Worm (Caenorhabditis elegans) whole organism, L1 larva: Measurements from ENCODE around the gene sax-1.

ENCODE experiments used
- C04F5.9 ChIP-seq: sonication (generic microtip); optimal IDR thresholded peaks from 2 replicates; lab custom pipeline; 2016; ENCODE audit warnings: missing genetic modification characterization, missing compliant biosample characterization
- C16A3.4 ChIP-seq: fragments of 150-350 bp; optimal IDR thresholded peaks from 2 replicates; lab custom pipeline; 2014; ENCODE audit warnings: missing biosample characterization, missing genetic modification characterization
- C34B4.2 ChIP-seq: sonication (generic microtip); optimal IDR thresholded peaks from 2 replicates; lab custom pipeline; 2017; ENCODE audit warnings: mild to moderate bottlenecking, missing genetic modification characterization, missing compliant biosample characterization
- aha-1 ChIP-seq: fragments of 150-350 bp; optimal IDR thresholded peaks from 2 replicates; lab custom pipeline; 2014; ENCODE audit warnings: missing biosample characterization, missing genetic modification characterization
- aly-2 ChIP-seq: fragments of 150-350 bp; optimal IDR thresholded peaks from 2 replicates; lab custom pipeline; 2014; ENCODE audit warnings: missing biosample characterization, missing genetic modification characterization
- ama-1 ChIP-seq: fragments of 150-350 bp; optimal IDR thresholded peaks from 2 replicates; lab custom pipeline; 2014
- blmp-1 ChIP-seq: fragments of 150-350 bp; optimal IDR thresholded peaks from 2 replicates; lab custom pipeline; 2014; ENCODE audit warnings: missing biosample characterization, missing genetic modification characterization
- ceh-82 ChIP-seq, 3 experiments: fragments of 150-350 bp in 1 of 3; sonication (generic microtip) in 2 of 3; optimal IDR thresholded peaks; 2 replicates each; lab custom pipeline; 2014 to 2017; ENCODE audit warnings: missing biosample characterization in 3 of 3, missing genetic modification characterization in 3 of 3
- dsc-1 ChIP-seq: sonication (generic microtip); optimal IDR thresholded peaks from 2 replicates; lab custom pipeline; 2016; ENCODE audit warnings: mild to moderate bottlenecking, missing genetic modification characterization, missing compliant biosample characterization
- efl-1 ChIP-seq, 4 experiments: fragments of 150-350 bp; optimal IDR thresholded peaks in 3 of 4; peaks in 1 of 4; 1 replicate in 1 of 4; 2 replicates in 3 of 4; lab custom pipeline; 2014; ENCODE audit warnings: missing biosample characterization in 2 of 4, missing genetic modification characterization in 2 of 4, missing genetic modification reagents in 2 of 4
- efl-3 ChIP-seq: fragments of 200-800 bp; sonication (Bioruptor generic); optimal IDR thresholded peaks from 2 replicates; lab custom pipeline; 2018; ENCODE audit warnings: mild to moderate bottlenecking, missing genetic modification characterization, missing compliant biosample characterization
- egl-13 ChIP-seq: sonication (generic microtip); optimal IDR thresholded peaks from 2 replicates; lab custom pipeline; 2016; ENCODE audit warnings: missing genotype, missing genetic modification reagents, missing genetic modification characterization, missing compliant biosample characterization
- elt-2 ChIP-seq: sonication (generic microtip); optimal IDR thresholded peaks from 2 replicates; lab custom pipeline; 2016; ENCODE audit warnings: missing genetic modification characterization, mild to moderate bottlenecking, inconsistent platforms, missing compliant biosample characterization, missing genetic modification reagents
- elt-3 ChIP-seq, 6 experiments: fragments of 150-350 bp in 1 of 6; sonication (generic microtip); optimal IDR thresholded peaks; 2 replicates each; lab custom pipeline; 2017 to 2018; ENCODE audit warnings: missing biosample characterization in 6 of 6, missing genetic modification characterization in 6 of 6, inconsistent platforms in 1 of 6
- fkh-4 ChIP-seq: sonication (generic microtip); optimal IDR thresholded peaks from 2 replicates; lab custom pipeline; 2016; ENCODE audit warnings: missing compliant biosample characterization, missing genetic modification characterization, borderline replicate concordance
- fkh-8 ChIP-seq: sonication (generic microtip); optimal IDR thresholded peaks from 2 replicates; lab custom pipeline; 2016; ENCODE audit warnings: mild to moderate bottlenecking, missing genetic modification characterization, missing compliant biosample characterization
- fos-1 ChIP-seq: fragments of 150-350 bp; optimal IDR thresholded peaks from 2 replicates; lab custom pipeline; 2014; ENCODE audit warnings: missing biosample characterization, missing genetic modification characterization
- hpl-2 ChIP-seq: fragments of 150-350 bp; optimal IDR thresholded peaks from 2 replicates; lab custom pipeline; 2014; ENCODE audit warnings: missing biosample characterization, missing genetic modification reagents, missing genetic modification characterization
- lin-13 ChIP-seq: fragments of 150-350 bp; optimal IDR thresholded peaks from 2 replicates; lab custom pipeline; 2014; ENCODE audit warnings: missing biosample characterization, missing genetic modification reagents, missing genetic modification characterization
- lin-14 ChIP-seq: fragments of 200-800 bp; sonication (Bioruptor generic); optimal IDR thresholded peaks from 2 replicates; lab custom pipeline; 2018; ENCODE audit warnings: mild to moderate bottlenecking, missing genetic modification characterization, moderate library complexity, missing compliant biosample characterization
- lin-35 ChIP-seq, 2 experiments: fragments of 150-350 bp; optimal IDR thresholded peaks; 2 replicates each; lab custom pipeline; 2014; ENCODE audit warnings: missing biosample characterization in 2 of 2, missing genetic modification characterization in 2 of 2, missing genetic modification reagents in 2 of 2
- lin-39 ChIP-seq: fragments of 150-350 bp; optimal IDR thresholded peaks from 2 replicates; lab custom pipeline; 2014; ENCODE audit warnings: missing biosample characterization, missing genetic modification reagents, missing genetic modification characterization
- lir-3 ChIP-seq: sonication (generic microtip); optimal IDR thresholded peaks from 2 replicates; lab custom pipeline; 2016; ENCODE audit warnings: mild to moderate bottlenecking, missing genetic modification characterization, moderate library complexity, missing compliant biosample characterization; ENCODE audit not compliant: poor library complexity
- lsy-2 ChIP-seq, 2 experiments: fragments of 150-350 bp; optimal IDR thresholded peaks; 2 replicates each; lab custom pipeline; 2014; ENCODE audit warnings: missing biosample characterization in 2 of 2, missing genetic modification characterization in 2 of 2
- mep-1 ChIP-seq: fragments of 150-350 bp; optimal IDR thresholded peaks from 2 replicates; lab custom pipeline; 2014; ENCODE audit warnings: missing biosample characterization, missing genetic modification characterization
- nhr-11 ChIP-seq: fragments of 150-350 bp; optimal IDR thresholded peaks from 2 replicates; lab custom pipeline; 2014; ENCODE audit warnings: missing biosample characterization, missing genetic modification characterization
- nhr-12 ChIP-seq: sonication (generic microtip); optimal IDR thresholded peaks from 2 replicates; lab custom pipeline; 2017; ENCODE audit warnings: missing biosample characterization, missing genetic modification characterization
- nhr-20 ChIP-seq: sonication (generic microtip); optimal IDR thresholded peaks from 2 replicates; lab custom pipeline; 2016; ENCODE audit warnings: mild to moderate bottlenecking, missing genetic modification characterization, missing compliant biosample characterization
- nhr-237 ChIP-seq: fragments of 150-350 bp; optimal IDR thresholded peaks from 2 replicates; lab custom pipeline; 2014; ENCODE audit warnings: missing biosample characterization, missing genetic modification characterization
- nhr-47 ChIP-seq: sonication (generic microtip); optimal IDR thresholded peaks from 2 replicates; lab custom pipeline; 2016; ENCODE audit warnings: mild to moderate bottlenecking, missing genetic modification characterization, moderate library complexity, missing compliant biosample characterization
- nhr-71 ChIP-seq: sonication (generic microtip); optimal IDR thresholded peaks from 2 replicates; lab custom pipeline; 2016; ENCODE audit warnings: mild to moderate bottlenecking, missing genetic modification characterization, moderate library complexity, missing compliant biosample characterization
- nhr-76 ChIP-seq: sonication (generic microtip); optimal IDR thresholded peaks from 2 replicates; lab custom pipeline; 2017; ENCODE audit warnings: missing biosample characterization, missing genetic modification characterization
- nhr-85 ChIP-seq: sonication (generic microtip); peaks from one replicate; lab custom pipeline; 2016; ENCODE audit warnings: missing genetic modification characterization, inconsistent platforms, missing compliant biosample characterization
- pax-3 ChIP-seq: fragments of 200-800 bp; sonication (Bioruptor generic); optimal IDR thresholded peaks from 2 replicates; lab custom pipeline; 2018; ENCODE audit warnings: mild to moderate bottlenecking, missing genetic modification characterization, moderate library complexity, missing compliant biosample characterization
- pqm-1 ChIP-seq: sonication (generic microtip); optimal IDR thresholded peaks from 3 replicates; lab custom pipeline; 2017; ENCODE audit warnings: missing biosample characterization, missing genetic modification characterization
- rnt-1 ChIP-seq: sonication (generic microtip); optimal IDR thresholded peaks from 2 replicates; lab custom pipeline; 2016; ENCODE audit warnings: mild to moderate bottlenecking, missing genetic modification characterization, moderate library complexity, missing compliant biosample characterization
- sup-37 ChIP-seq: fragments of 200-800 bp; sonication (Bioruptor generic); optimal IDR thresholded peaks from 2 replicates; lab custom pipeline; 2018; ENCODE audit warnings: mild to moderate bottlenecking, missing genetic modification characterization, missing compliant biosample characterization
- swsn-7 ChIP-seq: sonication (generic microtip); optimal IDR thresholded peaks from 2 replicates; lab custom pipeline; 2016; ENCODE audit warnings: missing genetic modification characterization, missing compliant biosample characterization
- tbx-2 ChIP-seq: sonication (generic microtip); optimal IDR thresholded peaks from 2 replicates; lab custom pipeline; 2016; ENCODE audit warnings: missing genetic modification characterization, missing compliant biosample characterization
- unc-86 ChIP-seq: sonication (generic microtip); optimal IDR thresholded peaks from 2 replicates; lab custom pipeline; 2016; ENCODE audit warnings: missing genetic modification characterization, missing compliant biosample characterization
- vab-15 ChIP-seq: sonication (generic microtip); optimal IDR thresholded peaks from 2 replicates; lab custom pipeline; 2017; ENCODE audit warnings: missing genotype, mild to moderate bottlenecking, missing genetic modification characterization, missing compliant biosample characterization
- xbp-1 ChIP-seq: sonication (generic microtip); optimal IDR thresholded peaks from 2 replicates; lab custom pipeline; 2016; ENCODE audit warnings: missing genetic modification characterization, missing compliant biosample characterization
- zag-1 ChIP-seq: fragments of 150-350 bp; optimal IDR thresholded peaks from 2 replicates; lab custom pipeline; 2014; ENCODE audit warnings: missing biosample characterization, missing genetic modification characterization
- zip-4 ChIP-seq: fragments of 200-800 bp; sonication (Bioruptor generic); optimal IDR thresholded peaks from 2 replicates; lab custom pipeline; 2018; ENCODE audit warnings: mild to moderate bottlenecking, missing genetic modification characterization, moderate library complexity, missing compliant biosample characterization

The sax-1 gene

DNA sequence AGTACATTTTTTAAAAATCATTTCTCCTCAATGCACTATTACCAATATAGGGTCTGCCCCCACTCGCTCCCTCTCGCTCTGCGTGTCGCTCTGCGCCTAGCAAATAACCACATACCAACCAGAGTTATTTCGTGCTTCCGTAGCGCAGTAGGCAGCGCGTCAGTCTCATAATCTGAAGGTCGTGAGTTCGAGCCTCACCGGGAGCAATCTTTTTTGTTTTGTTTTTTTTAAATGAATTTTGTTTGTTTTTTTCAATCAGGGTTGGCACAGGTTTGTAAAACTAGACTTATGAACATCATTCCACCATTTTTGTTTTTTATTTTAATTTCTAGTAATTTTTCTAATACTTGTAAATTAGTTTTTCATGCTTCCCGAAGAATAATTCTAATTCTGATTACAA is 47.7 kb upstream of the sax-1 start (continued):
- TF ChIP-seq nhr-12 (tag; lab: Kevin White, UChicago) (no peak), fos-1 (tag; lab: Kevin White, UChicago) (peak; percentile 11), sup-37 (GFP tag; lab: Kevin White, UChicago) (no peak), ceh-82 (tag; optimal IDR thresholded peaks at IDR 0.05; lab: Kevin White, UChicago) (peak; percentile 44 to 66 (median 48)), pqm-1 (tag; lab: Kevin White, UChicago) (no peak), lin-14 (peak; percentile 72), blmp-1 (tag; lab: Kevin White, UChicago) (peak; percentile 12), mep-1 (peak; percentile 58), lsy-2 (tag; optimal IDR thresholded peaks at IDR 0.05; lab: Kevin White, UChicago) (peak; percentile 55 to 60), nhr-71 (tag; lab: Kevin White, UChicago) (peak; percentile 79), C16A3.4 (tag; lab: Kevin White, UChicago) (peak; percentile 57), egl-13 (tag; lab: Kevin White, UChicago) (peak; percentile 69), unc-86 (tag; lab: Kevin White, UChicago) (peak; percentile 56), nhr-20 (tag; lab: Kevin White, UChicago) (peak; percentile 73), lin-35 (GFP tag; optimal IDR thresholded peaks at IDR 0.05; lab: Kevin White, UChicago) (peak in 1 of 2 experiments; percentile 74), fkh-8 (tag; lab: Kevin White, UChicago) (peak; percentile 55), lir-3 (tag; lab: Kevin White, UChicago) (no peak), aha-1 (tag; lab: Kevin White, UChicago) (no peak), swsn-7 (peak; percentile 75), C34B4.2 (tag; lab: Kevin White, UChicago) (no peak), pax-3 (peak; percentile 35), nhr-76 (no peak), hpl-2 (no peak), elt-3 (tag; optimal IDR thresholded peaks at IDR 0.05; lab: Kevin White, UChicago) (peak in 2 of 6 experiments; percentile 19 to 36), tbx-2 (tag; lab: Kevin White, UChicago) (peak; percentile 65), nhr-237 (no peak), efl-3 (GFP tag; lab: Kevin White, UChicago) (no peak), nhr-11 (tag; lab: Kevin White, UChicago) (no peak), xbp-1 (peak; percentile 68), lin-39 (tag; lab: Kevin White, UChicago) (peak; percentile 9), dsc-1 (tag; lab: Kevin White, UChicago) (peak; percentile 81), nhr-85 (peak; percentile 62), ama-1 (no peak), lin-13 (peak; percentile 33), C04F5.9 (tag; lab: Kevin White, UChicago) (no peak), fkh-4 (tag; lab: Kevin White, UChicago) (no peak), zip-4 (peak; percentile 35), rnt-1 (tag; lab: Kevin White, UChicago) (peak; percentile 69), vab-15 (tag; lab: Kevin White, UChicago) (no peak), aly-2 (peak; percentile 26), nhr-47 (peak; percentile 83), elt-2 (tag; lab: Kevin White, UChicago) (peak; percentile 17)
- TF ChIP-seq, all 84 proteins: peak for 41

DNA sequence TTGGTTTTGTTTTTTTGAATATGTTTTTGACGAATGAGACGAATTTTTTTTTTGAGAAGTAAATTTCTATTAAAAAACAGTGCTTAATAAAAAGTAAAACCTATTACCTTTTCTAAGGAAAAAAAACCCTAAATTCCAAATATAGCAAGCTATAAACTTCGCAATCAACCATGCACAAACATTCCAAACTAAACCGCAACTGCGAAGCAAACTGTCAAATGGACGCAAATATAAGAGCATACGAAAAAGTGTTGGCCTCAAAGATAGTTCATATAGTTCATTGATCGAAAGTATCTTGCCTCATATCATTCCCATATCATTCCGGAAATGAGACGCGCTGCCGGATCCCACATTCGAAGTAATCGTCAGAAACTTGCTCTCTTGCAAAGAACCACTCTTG is 46.7 kb upstream of the sax-1 start, which contains the start of gene C01C4.3:
Gene C01C4.3 (plus strand): TSS at position 301 of the 400 bp plus-strand sequence.
- no peak for TF ChIP-seq lin-13
- TF ChIP-seq efl-1 (optimal IDR thresholded peaks at IDR 0.05; lab: Kevin White, UChicago) = no peak
- TF ChIP-seq efl-1 (GFP tag; optimal IDR thresholded peaks at IDR 0.05 in 1 of 2; lab: Kevin White, UChicago) = peak in 1 of 2 experiments; percentile 32
- no peak for TF ChIP-seq zag-1 (tag; lab: Kevin White, UChicago)
